Worm (Caenorhabditis elegans) whole organism, young adult: ENCODE data around the gene hot-9.

Experiments
- ama-1 ChIP-seq, 3 experiments: fragments of 150-350 bp in 1 of 3; sonication (generic microtip) in 2 of 3; optimal IDR thresholded peaks; 2 replicates each; lab custom pipeline; 2014 to 2018; ENCODE audit warnings: missing biosample characterization in 2 of 3, missing genetic modification characterization in 2 of 3, missing genetic modification reagents in 2 of 3
- die-1 ChIP-seq: sonication (generic microtip); optimal IDR thresholded peaks from 2 replicates; lab custom pipeline; 2016; ENCODE audit warnings: missing genotype, mild to moderate bottlenecking, missing genetic modification characterization, missing compliant biosample characterization
- nhr-90 ChIP-seq: sonication (generic microtip); optimal IDR thresholded peaks from 2 replicates; lab custom pipeline; 2016; ENCODE audit warnings: missing genotype, mild to moderate bottlenecking, missing genetic modification characterization, missing compliant biosample characterization

ce11 chrIV:5054297-5054696 is 9.0 kb upstream of the hot-9 start:
- no peak for TF ChIP-seq ama-1 (optimal IDR thresholded peaks at IDR 0.05; lab: Kevin White, UChicago)
- TF ChIP-seq ama-1 (GFP tag; optimal IDR thresholded peaks at IDR 0.05; lab: Kevin White, UChicago): no peak
- TF ChIP-seq nhr-90 (tag; lab: Kevin White, UChicago): no peak
- no peak for TF ChIP-seq die-1 (tag; lab: Kevin White, UChicago)
